Worm (Caenorhabditis elegans): ENCODE measurements around the gene pqn-31.

pqn-31 gene

ce11 chrV:9126316-9126715 is 16.9 kb downstream of the pqn-31 start, which contains the start of gene F21C10.4:
Gene F21C10.4, plus strand, starts transcription at chrV:9126616.
- no peak for TF ChIP-seq nhr-237 (tag; optimal IDR thresholded peaks at IDR 0.05)
- no peak for TF ChIP-seq snpc-4 (tag; optimal IDR thresholded peaks at IDR 0.05)
- no peak for TF ChIP-seq elt-3 (tag; optimal IDR thresholded peaks at IDR 0.05)
- TF ChIP-seq nhr-21 (tag; optimal IDR thresholded peaks at IDR 0.05), result no peak
- TF ChIP-seq unc-55 (GFP tag; optimal IDR thresholded peaks at IDR 0.05), result no peak
- TF ChIP-seq lsy-2 (tag; optimal IDR thresholded peaks at IDR 0.05), result no peak
- no peak for TF ChIP-seq alr-1 (tag; optimal IDR thresholded peaks at IDR 0.05)

DNA sequence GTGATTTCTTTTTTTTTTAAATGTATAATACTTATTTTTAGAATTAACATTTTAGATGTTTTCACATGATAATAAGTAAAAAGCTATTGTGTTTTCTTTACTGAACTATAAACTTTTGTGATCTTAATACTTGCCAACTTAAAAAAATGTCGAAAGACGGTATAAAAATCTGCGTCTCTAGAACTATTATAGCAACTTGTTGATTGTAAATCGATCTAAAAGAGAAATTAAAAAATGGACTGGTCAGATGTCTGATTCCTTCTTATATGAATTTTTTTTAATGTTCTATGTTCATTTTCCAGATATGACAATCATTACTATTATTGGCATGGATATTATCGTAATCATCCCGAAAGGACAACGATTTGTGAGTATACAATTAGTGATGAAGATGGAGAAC is 18.4 kb downstream of the pqn-31 start, which contains the start of gene F21C10.3:
Gene F21C10.3, plus strand, starts transcription at position 301 of the 400 bp plus-strand sequence.
- no peak for TF ChIP-seq peb-1 (tag; optimal IDR thresholded peaks at IDR 0.05)

DNA sequence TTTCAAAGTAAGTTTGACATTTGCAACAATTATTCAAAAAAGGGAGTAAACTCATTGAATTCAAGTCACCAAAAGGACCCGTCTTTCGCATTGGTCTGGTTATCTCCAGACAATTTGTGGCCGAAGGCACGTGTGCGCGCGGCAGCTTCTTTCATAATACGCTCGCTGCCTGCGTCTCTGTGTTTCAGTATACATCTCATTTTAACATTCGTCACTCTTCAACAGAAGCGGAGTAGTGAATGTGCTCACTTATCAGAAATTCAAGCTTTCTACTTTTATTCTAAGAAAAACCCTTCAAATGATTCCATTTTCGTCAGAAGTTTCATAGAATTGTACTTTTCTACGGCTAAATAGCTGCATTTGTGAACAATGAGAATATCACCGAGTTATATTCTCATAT is 19.2 kb downstream of the pqn-31 start:
- peak; percentile 56 for TF ChIP-seq zag-1 (tag; optimal IDR thresholded peaks at IDR 0.05)
- peak; percentile 40 for TF ChIP-seq lin-11 (tag; optimal IDR thresholded peaks at IDR 0.05)
- TF ChIP-seq egl-27 (tag; optimal IDR thresholded peaks at IDR 0.05), result no peak
- no peak for TF ChIP-seq ztf-11 (tag; optimal IDR thresholded peaks at IDR 0.05)
- TF ChIP-seq peb-1 (tag; optimal IDR thresholded peaks at IDR 0.05), result no peak
- no peak for TF ChIP-seq unc-62 (GFP tag; optimal IDR thresholded peaks at IDR 0.05)
- no peak for TF ChIP-seq ceh-16 (tag; optimal IDR thresholded peaks at IDR 0.05)
- no peak for TF ChIP-seq nhr-11 (tag; optimal IDR thresholded peaks at IDR 0.05)
- TF ChIP-seq elt-3 (tag; optimal IDR thresholded peaks at IDR 0.05), result no peak
- no peak for TF ChIP-seq unc-39 (tag; optimal IDR thresholded peaks at IDR 0.05)
- TF ChIP-seq aly-2 (tag; optimal IDR thresholded peaks at IDR 0.05), result no peak
- TF ChIP-seq nhr-10 (tag; optimal IDR thresholded peaks at IDR 0.05), result no peak
- no peak for TF ChIP-seq nhr-23 (tag; optimal IDR thresholded peaks at IDR 0.05)
- TF ChIP-seq nhr-25 (tag; optimal IDR thresholded peaks at IDR 0.05), result no peak
- no peak for TF ChIP-seq sma-3 (GFP tag; optimal IDR thresholded peaks at IDR 0.05)
- peak; percentile 45 for TF ChIP-seq lin-13 (GFP tag; optimal IDR thresholded peaks at IDR 0.05)
- TF ChIP-seq R02D3.7 (tag; optimal IDR thresholded peaks at IDR 0.05), result no peak
- TF ChIP-seq C34F6.9 (tag; optimal IDR thresholded peaks at IDR 0.05), result peak; percentile 87
- peak; percentile 88 to 89 for TF ChIP-seq mdl-1 (tag; optimal IDR thresholded peaks at IDR 0.05)
- TF ChIP-seq nhr-6 (tag; optimal IDR thresholded peaks at IDR 0.05), result peak; percentile 34
- TF ChIP-seq nhr-237 (tag; optimal IDR thresholded peaks at IDR 0.05), result no peak
- TF ChIP-seq mab-5 (tag; optimal IDR thresholded peaks at IDR 0.05), result no peak
- peak; percentile 75 for TF ChIP-seq nhr-21 (tag; optimal IDR thresholded peaks at IDR 0.05)
- no peak for TF ChIP-seq mbf-1 (tag; optimal IDR thresholded peaks at IDR 0.05)
- TF ChIP-seq lin-39 (tag; optimal IDR thresholded peaks at IDR 0.05), result no peak
- TF ChIP-seq elt-1 (tag; optimal IDR thresholded peaks at IDR 0.05), result no peak
- TF ChIP-seq sma-9 (GFP tag; optimal IDR thresholded peaks at IDR 0.05), result peak; percentile 73
- no peak for TF ChIP-seq sma-9 (tag; optimal IDR thresholded peaks at IDR 0.05)
- no peak for TF ChIP-seq dmd-4 (tag; optimal IDR thresholded peaks at IDR 0.05)
- TF ChIP-seq gmeb-1 (tag; optimal IDR thresholded peaks at IDR 0.05), result no peak
- no peak for TF ChIP-seq skn-1 (tag; optimal IDR thresholded peaks at IDR 0.05)
- no peak for TF ChIP-seq ceh-82 (tag; optimal IDR thresholded peaks at IDR 0.05)
- no peak for TF ChIP-seq ztf-1 (GFP tag; conservative IDR thresholded peaks at IDR 0.05)
- no peak for TF ChIP-seq ZK546.5 (tag; optimal IDR thresholded peaks at IDR 0.05)
- peak; percentile 62 for TF ChIP-seq nhr-129 (tag; optimal IDR thresholded peaks at IDR 0.05)
- TF ChIP-seq nhr-77 (tag; optimal IDR thresholded peaks at IDR 0.05), result no peak
- TF ChIP-seq unc-55 (GFP tag; optimal IDR thresholded peaks at IDR 0.05), result peak; percentile 75
- TF ChIP-seq lsy-2 (tag; optimal IDR thresholded peaks at IDR 0.05), result peak in 1 of 2 experiments; percentile 76
- TF ChIP-seq crh-2 (tag; optimal IDR thresholded peaks at IDR 0.05), result peak; percentile 66
- no peak for TF ChIP-seq F13H6.1 (tag; optimal IDR thresholded peaks at IDR 0.05)
- no peak for TF ChIP-seq Y55F3AM.14 (GFP tag; optimal IDR thresholded peaks at IDR 0.05)

Measured in whole organism, L2 larva.